Worm (Caenorhabditis elegans) whole organism, dauer: Measurements from ENCODE around the gene Y25C1A.13.

Experiments used
- unc-62 ChIP-seq: sonication (generic microtip); optimal IDR thresholded peaks from 2 replicates; lab custom pipeline; 2017; ENCODE audit warnings: missing biosample characterization, missing genetic modification reagents, missing genetic modification characterization

Gene Y25C1A.13

DNA sequence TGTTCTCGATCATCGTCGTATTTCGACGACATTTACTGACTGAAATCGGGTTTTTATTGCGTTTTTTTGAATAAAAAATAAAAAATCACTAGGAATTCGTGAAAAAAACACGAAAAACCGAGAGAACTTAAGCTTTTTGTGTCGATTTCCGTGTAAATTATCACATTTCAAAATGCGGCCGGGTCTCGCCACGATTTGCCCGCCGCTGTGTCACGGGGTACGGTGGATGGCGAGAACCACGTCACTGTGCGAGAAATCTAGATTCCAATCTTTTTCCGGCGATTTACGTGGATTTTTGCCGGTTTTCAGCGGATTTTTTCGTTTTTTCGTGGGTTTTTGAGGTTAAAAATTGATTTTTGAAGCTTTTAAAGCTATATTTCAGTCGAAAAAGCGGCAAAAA lies 34.1 kb downstream of the Y25C1A.13 start, which contains the start of gene Y25C1A.8:
Y25C1A.8 (minus strand) TSS at position 45 of the 400 bp plus-strand sequence.
- no peak for TF ChIP-seq unc-62 (GFP tag; lab: Kevin White, UChicago)

DNA sequence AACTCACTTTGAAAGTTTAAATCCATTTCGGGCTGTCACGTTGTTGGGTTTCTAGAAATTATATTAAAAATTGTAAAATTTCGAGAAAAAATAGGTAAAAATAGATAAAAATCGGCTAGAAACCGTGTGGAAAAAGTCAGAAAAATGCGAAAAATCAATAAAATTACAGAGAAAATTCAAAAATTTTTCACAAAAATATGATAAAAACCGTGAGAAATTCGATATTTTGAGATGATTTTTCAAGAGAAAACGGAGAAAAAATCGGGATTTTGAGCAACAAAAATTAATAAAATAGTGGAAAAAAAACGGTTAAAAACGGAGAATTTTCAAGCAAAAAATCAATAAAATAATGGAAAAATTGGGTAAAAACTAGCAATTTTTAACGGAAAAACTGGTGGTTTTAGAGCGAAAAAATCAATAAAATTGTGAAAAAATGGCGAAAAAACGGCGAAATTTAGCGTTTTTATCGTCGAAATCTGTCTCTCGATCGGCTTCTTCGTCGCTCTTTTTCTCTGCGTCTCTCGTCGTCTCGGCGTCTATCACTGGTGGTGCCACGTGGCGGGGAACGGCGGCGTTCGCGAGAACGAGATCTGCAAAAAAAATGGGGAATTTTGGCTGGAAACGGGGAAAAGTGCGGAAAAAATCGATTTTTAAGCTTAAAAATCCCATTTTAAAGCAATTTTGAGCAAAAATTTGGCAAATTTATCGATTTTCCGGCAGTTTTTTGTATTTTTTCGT lies 39.9 kb downstream of the Y25C1A.13 start, which contains the start of gene Y25C1A.7:
Y25C1A.7 (minus strand) TSS at position 51 of the 738 bp plus-strand sequence.
- TF ChIP-seq unc-62 (GFP tag; lab: Kevin White, UChicago): no peak

DNA sequence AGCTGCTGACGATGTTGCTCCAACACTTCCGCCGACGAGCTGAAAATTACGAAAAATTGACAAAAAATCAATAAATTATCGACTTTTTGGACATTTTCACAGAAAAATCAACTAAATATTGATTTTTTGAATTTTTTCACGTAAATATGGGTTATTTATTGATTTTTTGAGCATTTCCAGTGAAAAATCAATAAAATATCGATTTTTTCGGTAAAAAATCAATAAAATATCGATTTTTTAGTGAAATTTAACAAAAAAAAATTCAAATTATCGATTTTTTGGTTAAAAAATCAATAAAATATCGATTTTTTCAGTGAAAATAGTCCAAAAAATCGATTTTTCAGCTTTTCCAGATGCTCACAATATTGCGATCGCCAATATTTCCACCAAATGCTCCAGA lies 40.9 kb downstream of the Y25C1A.13 start:
- TF ChIP-seq unc-62 (GFP tag; lab: Kevin White, UChicago): no peak

DNA sequence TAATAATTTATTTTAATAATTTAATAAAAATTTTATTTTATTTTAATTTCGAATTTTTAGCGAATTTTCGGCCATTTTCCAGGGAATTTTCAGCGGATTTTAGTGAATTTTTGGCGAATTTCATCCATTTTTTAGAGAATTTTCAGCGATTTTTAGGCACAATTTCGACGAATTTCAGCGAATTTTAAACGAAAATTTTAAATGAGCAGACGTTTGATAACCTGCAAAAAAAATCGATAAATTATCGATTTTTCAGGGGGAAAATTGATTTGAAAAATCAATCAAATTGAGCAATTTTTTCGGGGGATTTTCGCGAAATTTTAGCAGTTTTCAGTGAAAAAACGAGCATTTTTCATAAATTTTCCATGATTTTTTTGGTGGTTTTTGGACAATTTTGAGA lies 42.4 kb downstream of the Y25C1A.13 start:
- TF ChIP-seq unc-62 (GFP tag; lab: Kevin White, UChicago): no peak

DNA sequence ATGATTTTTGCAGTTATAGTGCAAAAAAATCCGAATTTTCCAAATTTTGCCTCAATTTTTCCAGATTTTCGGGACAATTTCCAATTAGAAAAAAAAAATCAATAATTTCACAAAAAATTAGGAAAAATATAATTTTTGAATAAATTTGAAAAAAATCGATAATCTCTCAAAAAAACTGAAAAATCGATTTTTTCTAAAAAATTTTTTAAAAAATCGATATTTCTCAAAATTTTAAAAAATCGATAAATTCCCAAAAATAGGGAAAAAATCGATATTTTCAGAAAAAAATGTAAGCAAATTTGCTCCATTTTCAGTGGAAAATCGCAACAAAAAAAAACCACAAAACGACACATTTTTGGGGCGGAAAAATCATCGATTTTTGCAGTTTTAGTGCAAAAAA lies 43.2 kb downstream of the Y25C1A.13 start:
- TF ChIP-seq unc-62 (GFP tag; lab: Kevin White, UChicago): no peak

DNA sequence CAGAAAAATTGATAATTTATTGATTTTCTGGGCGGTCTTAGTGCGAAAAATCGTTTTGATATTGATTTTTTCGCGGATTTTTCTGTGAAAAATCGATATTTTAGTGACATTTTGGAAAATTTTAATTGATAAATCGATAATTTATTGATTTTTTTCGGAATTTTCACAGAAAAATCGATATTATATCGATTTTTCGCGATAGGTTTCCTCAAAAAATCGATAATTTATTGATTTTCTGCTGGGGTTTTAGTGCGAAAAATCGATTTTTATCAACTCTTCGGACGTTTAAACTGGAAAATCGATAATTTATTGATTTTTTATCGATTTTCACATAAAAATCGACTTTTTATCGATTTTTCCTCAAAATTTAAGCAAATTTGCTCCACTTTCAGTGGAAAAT lies 43.6 kb downstream of the Y25C1A.13 start:
- TF ChIP-seq unc-62 (GFP tag; lab: Kevin White, UChicago): no peak

DNA sequence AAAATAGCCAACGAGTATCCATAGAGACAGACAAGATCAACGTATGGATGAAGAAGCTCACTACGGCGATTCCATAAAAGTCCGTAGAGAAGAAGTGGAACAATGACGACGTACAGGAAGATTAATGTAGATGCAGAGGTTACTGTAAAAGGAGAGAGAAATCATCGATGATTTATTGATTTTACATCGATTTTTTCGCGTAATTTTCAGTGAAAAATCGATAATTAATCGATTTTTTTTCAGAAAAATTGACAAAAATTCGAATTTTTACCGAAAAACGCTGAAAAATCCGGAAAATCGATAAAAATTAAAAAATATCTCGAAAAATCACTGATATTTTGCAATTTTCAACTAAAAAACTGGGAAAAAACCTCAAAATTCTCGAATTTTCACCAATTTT lies 44.6 kb downstream of the Y25C1A.13 start:
- TF ChIP-seq unc-62 (GFP tag; lab: Kevin White, UChicago): no peak

DNA sequence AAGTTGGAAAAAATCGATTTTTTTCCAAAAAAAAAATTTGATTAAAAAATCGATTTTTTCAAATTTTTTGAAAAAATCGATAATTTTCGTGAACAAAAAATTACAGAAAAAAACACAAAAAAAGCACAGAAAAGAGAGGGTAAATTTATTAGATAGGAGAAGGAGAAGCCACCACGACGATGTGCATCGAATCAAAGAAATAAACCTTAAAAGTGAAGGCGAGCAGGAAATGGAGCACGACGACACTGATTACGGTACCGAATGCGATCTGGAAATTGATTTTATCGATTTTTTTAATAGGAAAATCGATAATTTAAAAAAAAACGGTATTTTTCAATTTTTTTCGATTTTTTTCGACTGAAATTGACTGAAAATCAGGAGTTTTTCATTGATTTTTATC lies 46.0 kb downstream of the Y25C1A.13 start:
- no peak for TF ChIP-seq unc-62 (GFP tag; lab: Kevin White, UChicago)

DNA sequence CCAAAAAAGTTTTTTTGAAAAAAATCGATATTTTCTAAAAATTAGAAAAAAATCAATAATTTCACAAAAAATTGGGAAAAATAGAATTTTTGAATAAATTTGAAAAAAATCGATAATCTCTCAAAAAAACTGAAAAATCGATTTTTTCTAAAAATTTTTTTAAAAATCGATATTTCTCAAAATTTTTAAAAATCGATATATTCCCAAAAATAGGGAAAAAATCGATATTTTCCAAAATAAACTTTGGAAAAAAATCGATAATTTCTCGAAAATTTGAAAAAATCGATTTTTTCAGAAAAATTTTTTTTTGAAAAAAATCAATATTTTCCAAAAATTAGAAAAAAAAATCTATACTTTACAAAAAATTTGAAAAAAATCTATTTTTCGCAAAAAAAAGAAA lies 46.4 kb downstream of the Y25C1A.13 start:
- TF ChIP-seq unc-62 (GFP tag; lab: Kevin White, UChicago): no peak

DNA sequence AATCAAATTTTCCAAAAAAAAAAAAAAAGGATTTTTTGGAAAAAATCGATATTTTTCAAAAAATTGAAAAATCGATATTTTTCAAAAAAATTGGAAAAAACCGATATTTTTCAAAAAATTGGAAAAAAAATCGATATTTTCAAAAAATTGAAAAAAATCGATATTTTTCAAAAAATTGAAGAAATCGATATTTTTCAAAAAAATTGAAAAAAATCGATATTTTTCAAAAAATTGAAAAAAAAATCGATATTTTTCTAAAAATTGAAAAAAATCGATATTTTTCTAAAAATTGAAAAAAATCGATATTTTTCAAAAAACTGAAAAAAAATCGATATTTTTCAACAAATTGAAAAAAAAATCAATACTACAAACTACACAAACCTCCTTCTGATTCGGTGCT lies 47.1 kb downstream of the Y25C1A.13 start:
- TF ChIP-seq unc-62 (GFP tag; lab: Kevin White, UChicago): no peak

DNA sequence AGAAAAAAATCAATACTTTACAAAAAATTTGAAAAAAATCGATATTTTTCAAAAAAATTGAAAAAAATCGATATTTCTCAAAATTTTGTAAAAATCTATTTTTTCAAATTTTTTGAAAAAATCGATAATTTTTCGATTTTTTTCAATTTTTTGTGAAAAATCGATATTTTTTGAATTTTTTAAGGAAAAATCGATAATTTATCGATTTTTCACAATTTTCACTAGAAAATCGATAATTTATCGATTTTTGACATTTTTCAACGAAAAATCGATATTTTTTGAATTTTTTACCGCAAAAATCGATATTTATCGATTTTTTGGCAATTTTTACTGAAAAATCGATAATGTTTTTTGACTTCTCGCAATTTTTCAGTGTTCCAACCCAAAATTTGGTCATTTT lies 47.7 kb downstream of the Y25C1A.13 start:
- TF ChIP-seq unc-62 (GFP tag; lab: Kevin White, UChicago): no peak

DNA sequence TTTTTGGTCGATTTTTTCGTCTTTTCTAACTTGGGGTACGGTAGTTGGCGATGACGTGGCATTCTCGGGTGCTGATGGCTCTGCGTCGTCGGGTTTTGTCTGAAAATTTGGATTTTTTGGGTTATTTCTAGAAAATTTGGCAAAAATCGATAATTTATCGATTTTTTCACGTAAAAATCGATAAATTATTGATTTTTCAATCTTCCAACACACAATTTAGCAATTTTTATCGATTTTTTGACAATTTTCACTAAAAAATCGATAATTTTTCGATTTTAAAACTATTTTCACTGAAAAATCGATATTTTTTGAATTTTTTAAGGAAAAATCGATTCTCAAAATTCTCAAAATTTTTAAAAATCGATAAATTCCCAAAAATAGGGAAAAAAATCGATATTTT lies 48.2 kb downstream of the Y25C1A.13 start:
- TF ChIP-seq unc-62 (GFP tag; lab: Kevin White, UChicago): no peak

DNA sequence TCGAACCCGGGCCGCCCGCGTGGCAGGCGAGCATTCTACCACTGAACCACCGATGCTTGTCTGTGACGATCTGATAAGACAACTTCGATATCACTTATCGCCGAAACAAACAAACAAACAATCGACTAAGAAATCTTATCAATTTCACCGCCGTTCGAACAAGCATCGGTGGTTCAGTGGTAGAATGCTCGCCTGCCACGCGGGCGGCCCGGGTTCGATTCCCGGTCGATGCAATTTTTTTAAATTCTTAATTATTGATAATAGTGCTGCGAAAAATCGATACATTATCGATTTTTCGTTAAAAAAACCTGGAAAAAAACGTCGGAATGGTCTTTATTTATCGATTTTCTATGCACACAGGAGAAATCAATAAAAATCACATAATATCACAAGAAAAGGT lies 48.8 kb downstream of the Y25C1A.13 start:
- no peak for TF ChIP-seq unc-62 (GFP tag; lab: Kevin White, UChicago)

DNA sequence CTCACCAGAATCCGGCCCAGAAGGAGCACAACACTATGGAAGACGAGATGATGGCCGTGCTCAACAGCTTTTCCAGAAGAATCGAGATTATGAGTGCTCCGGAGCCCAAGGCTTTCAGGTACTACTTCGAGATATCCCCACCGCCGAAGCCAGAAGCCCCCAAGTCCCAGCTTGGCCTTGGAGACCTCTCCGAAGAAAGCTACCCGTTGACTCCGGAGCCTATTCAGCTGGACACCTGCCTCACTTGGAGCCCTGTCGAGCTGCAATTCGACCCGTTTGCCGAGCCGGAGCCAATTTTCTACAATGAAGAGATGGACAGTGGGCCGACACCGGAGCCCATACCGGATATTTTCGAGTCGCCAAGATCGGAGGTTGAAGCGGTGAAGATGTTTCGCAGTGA lies 49.4 kb downstream of the Y25C1A.13 start:
- no peak for TF ChIP-seq unc-62 (GFP tag; lab: Kevin White, UChicago)

DNA sequence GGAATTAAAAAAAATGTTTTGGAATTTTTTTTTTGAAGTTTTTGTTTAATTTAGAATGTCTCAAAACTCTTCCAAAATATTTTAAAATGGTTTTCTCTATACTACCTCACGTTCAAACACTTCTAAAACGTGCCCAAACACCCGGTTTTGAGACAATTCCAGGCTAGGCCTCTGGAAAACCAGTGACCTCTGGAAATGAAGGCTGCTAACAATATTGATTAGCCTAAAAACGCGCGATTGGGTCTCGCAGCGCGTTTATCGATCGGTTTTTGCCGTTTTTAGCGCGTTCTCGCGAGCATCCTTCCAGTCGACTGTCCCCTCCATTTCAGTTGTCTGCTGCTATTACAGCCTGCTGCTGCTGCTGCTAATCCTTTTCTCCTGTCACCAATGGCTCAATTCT lies 50.3 kb downstream of the Y25C1A.13 start, which contains the start of gene Y25C1A.6:
Y25C1A.6 (plus strand) TSS at position 301 of the 400 bp plus-strand sequence.
- no peak for TF ChIP-seq unc-62 (GFP tag; lab: Kevin White, UChicago)
